Worm (Caenorhabditis elegans): ENCODE measurements around the gene col-162.

ce11 chrV:13472062-13472461 lies 30.3 kb downstream of the col-162 start:
- TF ChIP-seq dao-5 (tag; optimal IDR thresholded peaks at IDR 0.05), result no peak
- no peak for TF ChIP-seq him-1 (tag; optimal IDR thresholded peaks at IDR 0.05)
